Worm (Caenorhabditis elegans) whole organism, dauer: Measurements from ENCODE around the gene mrpl-28.

Source experiments
- unc-62 ChIP-seq: sonication (generic microtip); optimal IDR thresholded peaks from 2 replicates; lab custom pipeline; 2017; ENCODE audit warnings: missing biosample characterization, missing genetic modification reagents, missing genetic modification characterization

mrpl-28 gene

DNA sequence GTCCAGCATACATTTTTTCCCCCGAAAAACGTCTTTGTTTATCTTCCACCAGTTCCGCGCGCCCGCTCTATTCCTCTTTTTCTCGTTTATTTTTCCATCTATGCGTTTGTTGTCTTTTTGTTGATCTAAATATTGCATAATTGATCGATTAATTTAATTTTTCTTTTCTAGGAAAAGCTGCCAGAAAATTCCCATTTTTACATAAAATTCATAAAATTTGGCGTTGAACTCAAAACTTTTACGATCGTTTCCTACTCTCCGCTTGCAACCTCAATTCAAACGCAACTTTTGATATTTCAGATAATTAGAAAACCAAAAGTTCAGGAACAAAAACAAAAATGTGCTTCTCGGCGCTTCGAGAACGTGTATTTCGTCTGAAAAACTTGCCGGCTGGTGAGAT lies 46.9 kb downstream of the mrpl-28 start, which contains the start of gene C50D2.2:
TSS of gene C50D2.2 (plus strand) at position 301 of the 400 bp plus-strand sequence.
- no peak for TF ChIP-seq unc-62

ce11 chrII:107703-108102 lies 48.1 kb downstream of the mrpl-28 start:
- TF ChIP-seq unc-62, result no peak

DNA sequence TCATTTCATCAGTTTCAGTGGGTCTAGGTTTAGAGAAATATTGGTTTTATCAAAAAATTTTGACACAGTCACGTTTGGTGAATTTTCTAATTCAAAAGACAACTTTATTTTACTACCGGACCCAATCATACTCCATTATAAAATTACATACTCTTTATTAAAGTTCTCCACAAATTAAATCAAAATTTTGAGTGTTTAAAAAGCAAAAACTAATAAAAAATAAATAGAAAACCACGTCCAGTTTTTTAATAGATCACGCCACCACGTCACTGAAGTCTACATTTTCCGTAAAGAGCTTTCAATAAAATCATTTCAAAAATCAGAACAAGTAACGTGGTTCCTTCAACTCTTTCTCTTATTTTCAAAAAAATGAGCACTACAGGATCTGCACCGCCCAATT lies 49.9 kb downstream of the mrpl-28 start, which contains the start of gene txt-1:
TSS of gene txt-1 (plus strand) at position 301 of the 400 bp plus-strand sequence.
- TF ChIP-seq unc-62, result no peak

DNA sequence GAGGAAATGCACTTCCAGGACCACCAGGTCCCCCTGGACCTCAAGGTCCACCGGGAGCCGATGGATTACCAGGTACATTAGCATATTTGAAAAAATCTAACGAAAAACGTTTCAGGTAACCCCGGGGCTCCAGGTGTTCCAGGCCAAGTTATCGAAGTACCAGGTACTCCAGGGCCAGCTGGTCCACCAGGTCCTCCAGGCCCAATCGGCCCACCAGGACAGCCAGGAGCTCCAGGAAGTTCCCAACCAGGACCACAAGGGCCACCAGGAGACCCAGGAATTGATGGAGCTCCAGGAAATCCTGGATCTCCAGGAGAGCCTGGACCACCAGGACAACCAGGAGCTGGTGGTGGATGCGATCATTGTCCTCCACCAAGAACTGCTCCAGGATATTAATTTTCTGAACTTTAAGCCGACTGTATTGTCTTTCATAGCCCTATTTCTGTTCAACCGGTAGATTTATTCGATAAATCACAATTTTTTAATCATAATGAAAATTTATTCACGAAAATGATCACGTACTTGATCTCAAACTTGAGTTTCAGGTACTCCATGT lies 50.4 kb downstream of the mrpl-28 start:
- no peak for TF ChIP-seq unc-62
